Fruit fly (Drosophila melanogaster) whole organism, pupa: ENCODE results near the gene CG13690.

ENCODE experiments used
- CG10348 ChIP-seq: fragments of 200-800 bp; sonication (Bioruptor generic); IDR thresholded peaks from 2 replicates; pipeline ENCODE4 v1.3.6; 2022; ENCODE audit warnings: missing biosample characterization, missing genetic modification characterization
- CG12605 ChIP-seq: fragments of 200-800 bp; sonication (Bioruptor generic); IDR thresholded peaks from 2 replicates; pipeline ENCODE4 v1.3.6; 2022; ENCODE audit warnings: missing biosample characterization, missing genetic modification characterization
- CG13204 ChIP-seq: fragments of 200-800 bp; sonication (Bioruptor generic); optimal IDR thresholded peaks from 2 replicates; lab custom pipeline; 2018; ENCODE audit warnings: missing biosample characterization, mild to moderate bottlenecking, missing genetic modification characterization, moderate library complexity
- CG14655 ChIP-seq: fragments of 200-800 bp; sonication (Bioruptor generic); optimal IDR thresholded peaks from 3 replicates; lab custom pipeline; 2017; ENCODE audit warnings: mild to moderate bottlenecking, missing biosample characterization, missing genetic modification reagents, missing genetic modification characterization
- CG15710 ChIP-seq: fragments of 200-800 bp; sonication (Bioruptor generic); optimal IDR thresholded peaks from 2 replicates; lab custom pipeline; 2018; ENCODE audit warnings: missing biosample characterization, mild to moderate bottlenecking, missing genetic modification characterization, moderate library complexity
- CG17806 ChIP-seq: fragments of 200-800 bp; sonication (Bioruptor generic); optimal IDR thresholded peaks from 2 replicates; lab custom pipeline; 2018; ENCODE audit warnings: missing biosample characterization, mild to moderate bottlenecking, missing genetic modification characterization, moderate library complexity
- CG32121 ChIP-seq: fragments of 200-800 bp; sonication (Bioruptor generic); IDR thresholded peaks from 2 replicates; pipeline ENCODE4 v1.3.6; 2022; ENCODE audit warnings: missing biosample characterization, missing genetic modification characterization
- CG34367 ChIP-seq: fragments of 200-800 bp; sonication (Bioruptor generic); optimal IDR thresholded peaks from 2 replicates; lab custom pipeline; 2018; ENCODE audit warnings: missing biosample characterization, mild to moderate bottlenecking, missing genetic modification characterization
- CG4496 ChIP-seq: fragments of 200-800 bp; sonication (Bioruptor generic); IDR thresholded peaks from 3 replicates; pipeline ENCODE4 v1.3.6; 2022; ENCODE audit warnings: missing biosample characterization, missing genetic modification characterization
- CG8159 ChIP-seq: fragments of 200-800 bp; sonication (Bioruptor generic); optimal IDR thresholded peaks from 3 replicates; lab custom pipeline; 2018; ENCODE audit warnings: missing biosample characterization, mild to moderate bottlenecking, missing genetic modification characterization, moderate library complexity
- CG8301 ChIP-seq: fragments of 200-800 bp; sonication (Bioruptor generic); optimal IDR thresholded peaks from 2 replicates; lab custom pipeline; 2018; ENCODE audit warnings: missing biosample characterization, mild to moderate bottlenecking, missing genetic modification characterization
- CG9948 ChIP-seq: fragments of 200-800 bp; sonication (Bioruptor generic); optimal IDR thresholded peaks from 2 replicates; lab custom pipeline; 2018; ENCODE audit warnings: missing biosample characterization, mild to moderate bottlenecking, missing genetic modification characterization, moderate library complexity
- D1 ChIP-seq: fragments of 200-800 bp; sonication (Bioruptor generic); optimal IDR thresholded peaks from 2 replicates; lab custom pipeline; 2018; ENCODE audit warnings: missing biosample characterization, mild to moderate bottlenecking, missing genetic modification characterization, moderate library complexity
- EcR ChIP-seq: fragments of 200-800 bp; sonication (Bioruptor generic); optimal IDR thresholded peaks from 3 replicates; lab custom pipeline; 2019; ENCODE audit warnings: missing biosample characterization, missing genetic modification characterization, mild to moderate bottlenecking, moderate library complexity, missing genetic modification reagents
- Ets98B ChIP-seq: fragments of 200-800 bp; sonication (Bioruptor generic); IDR thresholded peaks from 2 replicates; pipeline ENCODE4 v1.3.6; 2022; ENCODE audit warnings: missing biosample characterization, missing genetic modification characterization
- Pif1A ChIP-seq: fragments of 200-800 bp; sonication (Bioruptor generic); optimal IDR thresholded peaks from 3 replicates; lab custom pipeline; 2016; ENCODE audit warnings: missing biosample characterization, missing genetic modification characterization
- Pif1B ChIP-seq: fragments of 200-800 bp; sonication (Bioruptor generic); optimal IDR thresholded peaks from 3 replicates; lab custom pipeline; 2016; ENCODE audit warnings: missing biosample characterization, missing genetic modification characterization
- Snoo ChIP-seq: fragments of 200-800 bp; sonication (Bioruptor generic); optimal IDR thresholded peaks from 3 replicates; lab custom pipeline; 2017; ENCODE audit warnings: missing biosample characterization, mild to moderate bottlenecking, missing genetic modification characterization, inconsistent platforms
- fd96Ca ChIP-seq: fragments of 200-800 bp; sonication (Bioruptor generic); IDR thresholded peaks from 3 replicates; pipeline ENCODE4 v1.3.6; 2022; ENCODE audit warnings: missing biosample characterization, missing genetic modification characterization
- gl ChIP-seq: fragments of 200-800 bp; sonication (Bioruptor generic); optimal IDR thresholded peaks from 2 replicates; lab custom pipeline; 2018; ENCODE audit warnings: missing biosample characterization, mild to moderate bottlenecking, missing genetic modification characterization
- rn ChIP-seq: fragments of 200-800 bp; sonication (Bioruptor generic); IDR thresholded peaks from 2 replicates; pipeline ENCODE4 v1.3.6; 2022; ENCODE audit warnings: missing biosample characterization, missing genetic modification characterization

Gene CG13690

dm6 chr2L:431629-431984 is 12.2 kb upstream of the CG13690 start:
- TF ChIP-seq gl (tag; lab: Kevin White, UChicago) (no peak), CG4496 (peak; percentile 9; the same call in 1 of the 3 replicates), EcR (GFP tag; lab: Kevin White, UChicago) (peak; percentile 26), CG13204 (GFP tag; lab: Kevin White, UChicago) (peak; percentile 58)

dm6 chr2L:430820-431628 is 11.6 kb upstream of the CG13690 start, which contains the start of gene ex:
Gene ex, plus strand, starts transcription at chr2L:431227.
- TF ChIP-seq CG8301 (tag; lab: Kevin White, UChicago) (peak; percentile 19), CG8159 (tag; lab: Kevin White, UChicago) (peak; percentile 45), CG32121 (GFP tag; lab: Robert Waterston, UW) (peak; percentile 41; the same call in 1 of the 2 replicates), CG10348 (no peak), CG34367 (tag; lab: Kevin White, UChicago) (peak; percentile 46), D1 (tag; lab: Kevin White, UChicago) (no peak), EcR (GFP tag; lab: Kevin White, UChicago) (peak; percentile 26), CG4496 (peak; percentile 88), CG15710 (tag; lab: Kevin White, UChicago) (peak; percentile 46), CG9948 (tag; lab: Kevin White, UChicago) (peak; percentile 64), CG14655 (peak; percentile 23), Snoo (tag; lab: Kevin White, UChicago) (peak; percentile 11), Ets98B (peak; percentile 64; the same call in 1 of the 2 replicates), CG13204 (GFP tag; lab: Kevin White, UChicago) (peak; percentile 55), Pif1B (GFP tag; lab: Kevin White, UChicago) (peak; percentile 70), gl (tag; lab: Kevin White, UChicago) (peak; percentile 87), CG12605 (GFP tag; lab: Robert Waterston, UW) (peak; percentile 88), fd96Ca (GFP tag; lab: Robert Waterston, UW) (peak; percentile 69; the same call in 2 of the 3 replicates), Pif1A (GFP tag; lab: Kevin White, UChicago) (peak; percentile 62), rn (GFP tag; lab: Robert Waterston, UW) (no peak), CG17806 (peak; percentile 37)

- TF ChIP-seq rn (GFP tag; lab: Robert Waterston, UW): no peak; the same call in 1 of the 2 replicates
- peak; percentile 81 for TF ChIP-seq CG17806
- peak; percentile 43 for TF ChIP-seq CG13204 (GFP tag; lab: Kevin White, UChicago)
- peak; percentile 67 for TF ChIP-seq CG8301 (tag; lab: Kevin White, UChicago)
- no peak for TF ChIP-seq CG32121 (GFP tag; lab: Robert Waterston, UW)
- TF ChIP-seq CG34367 (tag; lab: Kevin White, UChicago): peak; percentile 70
- TF ChIP-seq EcR (GFP tag; lab: Kevin White, UChicago): peak; percentile 41
- peak; percentile 77 for TF ChIP-seq fd96Ca (GFP tag; lab: Robert Waterston, UW)
- peak; percentile 34 for TF ChIP-seq Ets98B
- peak; percentile 82 for TF ChIP-seq Pif1B (GFP tag; lab: Kevin White, UChicago)
- TF ChIP-seq CG15710 (tag; lab: Kevin White, UChicago): peak; percentile 81
- peak; percentile 62; the same call in 1 of the 2 replicates for TF ChIP-seq CG12605 (GFP tag; lab: Robert Waterston, UW)
- no peak; the same call in 1 of the 2 replicates for TF ChIP-seq CG10348
- peak; percentile 83 for TF ChIP-seq CG9948 (tag; lab: Kevin White, UChicago)
- peak; percentile 89 for TF ChIP-seq Snoo (tag; lab: Kevin White, UChicago)
- TF ChIP-seq gl (tag; lab: Kevin White, UChicago): peak; percentile 61
- peak; percentile 82 for TF ChIP-seq CG8159 (tag; lab: Kevin White, UChicago)
- peak; percentile 60 for TF ChIP-seq CG4496
- TF ChIP-seq CG14655: peak; percentile 88
- peak; percentile 87 for TF ChIP-seq Pif1A (GFP tag; lab: Kevin White, UChicago)
- peak; percentile 82 for TF ChIP-seq D1 (tag; lab: Kevin White, UChicago)
Measured at dm6 chr2L:429680-430484, 10.4 kb upstream of the CG13690 start.

- no peak for TF ChIP-seq EcR (GFP tag; lab: Kevin White, UChicago)
- no peak for TF ChIP-seq CG32121 (GFP tag; lab: Robert Waterston, UW)
- TF ChIP-seq D1 (tag; lab: Kevin White, UChicago): no peak
- no peak for TF ChIP-seq CG8159 (tag; lab: Kevin White, UChicago)
- no peak for TF ChIP-seq Ets98B
- no peak for TF ChIP-seq CG9948 (tag; lab: Kevin White, UChicago)
- no peak for TF ChIP-seq Pif1B (GFP tag; lab: Kevin White, UChicago)
- TF ChIP-seq CG4496: no peak
- no peak for TF ChIP-seq rn (GFP tag; lab: Robert Waterston, UW)
- no peak for TF ChIP-seq Snoo (tag; lab: Kevin White, UChicago)
Measured at dm6 chr2L:428380-428989, 9.0 kb upstream of the CG13690 start.
